Worm (Caenorhabditis elegans) whole organism, early embryonic: Measurements from ENCODE around the gene srt-5.

Source experiments
- B0310.2 ChIP-seq: sonication (generic microtip); optimal IDR thresholded peaks from 2 replicates; lab custom pipeline; 2016; ENCODE audit warnings: mild to moderate bottlenecking, missing genetic modification characterization, missing compliant biosample characterization
- F13C5.2 ChIP-seq: sonication (generic microtip); optimal IDR thresholded peaks from 2 replicates; lab custom pipeline; 2017; ENCODE audit warnings: mild to moderate bottlenecking, missing genetic modification characterization, inconsistent platforms, missing compliant biosample characterization
- aly-1 ChIP-seq: sonication (generic microtip); optimal IDR thresholded peaks from 2 replicates; lab custom pipeline; 2016; ENCODE audit warnings: missing genetic modification characterization, missing compliant biosample characterization
- ama-1 ChIP-seq: fragments of 150-350 bp; optimal IDR thresholded peaks from 2 replicates; lab custom pipeline; 2014
- ceh-13 ChIP-seq: fragments of 200-800 bp; sonication (Bioruptor generic); optimal IDR thresholded peaks from 2 replicates; lab custom pipeline; 2018; ENCODE audit warnings: mild to moderate bottlenecking, missing genetic modification characterization, missing compliant biosample characterization
- ceh-36 ChIP-seq: sonication (generic microtip); optimal IDR thresholded peaks from 2 replicates; lab custom pipeline; 2016; ENCODE audit warnings: missing genetic modification characterization, inconsistent platforms, missing compliant biosample characterization
- ets-7 ChIP-seq: sonication (generic microtip); optimal IDR thresholded peaks from 2 replicates; lab custom pipeline; 2016; ENCODE audit warnings: missing genotype, missing genetic modification characterization, missing compliant biosample characterization
- flt-1 ChIP-seq: fragments of 200-800 bp; sonication (Bioruptor generic); IDR thresholded peaks from 2 replicates; pipeline ENCODE4 v1.3.6; 2022; ENCODE audit warnings: missing genetic modification characterization, missing compliant biosample characterization
- hmbx-1 ChIP-seq: sonication (generic microtip); optimal IDR thresholded peaks from 2 replicates; lab custom pipeline; 2016; ENCODE audit warnings: mild to moderate bottlenecking, missing genetic modification characterization, missing compliant biosample characterization
- hmg-4 ChIP-seq: fragments of 200-800 bp; sonication (Bioruptor generic); optimal IDR thresholded peaks from 2 replicates; lab custom pipeline; 2018; ENCODE audit warnings: mild to moderate bottlenecking, missing genetic modification characterization, missing compliant biosample characterization
- hnd-1 ChIP-seq: sonication (generic microtip); optimal IDR thresholded peaks from 2 replicates; lab custom pipeline; 2016; ENCODE audit warnings: missing genetic modification characterization, missing compliant biosample characterization
- pes-1 ChIP-seq: fragments of 200-800 bp; sonication (Bioruptor generic); IDR thresholded peaks from 2 replicates; pipeline ENCODE4 v1.3.6; 2022; ENCODE audit warnings: missing genetic modification reagents, missing genetic modification characterization, missing compliant biosample characterization
- scrt-1 ChIP-seq: fragments of 200-800 bp; sonication (Bioruptor generic); IDR thresholded peaks from 2 replicates; pipeline ENCODE4 v1.3.6; 2022; ENCODE audit warnings: missing genetic modification characterization, missing compliant biosample characterization
- sea-1 ChIP-seq: fragments of 200-800 bp; sonication (Bioruptor generic); conservative IDR thresholded peaks from 2 replicates; pipeline ENCODE4 v1.3.6; 2022; ENCODE audit warnings: missing genetic modification characterization, missing compliant biosample characterization
- tbx-11 ChIP-seq: fragments of 200-800 bp; sonication (Bioruptor generic); IDR thresholded peaks from 2 replicates; pipeline ENCODE4 v1.3.6; 2022; ENCODE audit warnings: missing genetic modification characterization, missing compliant biosample characterization
- tbx-37 ChIP-seq: fragments of 200-800 bp; sonication (Bioruptor generic); conservative IDR thresholded peaks from 2 replicates; pipeline ENCODE4 v1.3.6; 2022; ENCODE audit warnings: missing genetic modification reagents, missing genetic modification characterization, missing compliant biosample characterization
- tra-4 ChIP-seq: sonication (generic microtip); optimal IDR thresholded peaks from 2 replicates; lab custom pipeline; 2017; ENCODE audit warnings: missing genetic modification characterization, missing compliant biosample characterization

Gene srt-5

DNA sequence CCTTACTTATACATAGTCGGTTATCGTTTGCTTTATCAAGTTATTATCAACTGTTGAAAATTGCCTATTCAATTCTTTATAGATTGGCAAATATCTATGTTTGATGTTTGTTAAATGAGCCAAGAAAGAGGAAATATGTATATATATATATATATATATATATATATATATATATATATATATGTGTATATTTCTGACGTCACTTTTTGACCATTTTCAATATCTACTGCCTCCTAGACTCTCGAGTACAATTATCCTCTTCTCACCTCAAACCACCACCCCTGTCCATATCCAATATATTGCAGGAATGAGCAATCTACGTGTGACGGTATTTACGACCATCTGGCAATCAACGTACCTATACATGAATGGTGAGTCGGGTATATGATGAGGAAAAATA, 35.9 kb downstream of the srt-5 start, which contains the start of gene F59D6.1:
Gene F59D6.1, plus strand, starts transcription at position 301 of the 400 bp plus-strand sequence.
- TF ChIP-seq sea-1 (GFP tag; lab: Robert Waterston, UW) (no peak), ama-1 (lab: Kevin White, UChicago) (no peak), tbx-11 (GFP tag; lab: Robert Waterston, UW) (no peak), ceh-13 (no peak), hmbx-1 (no peak), pes-1 (GFP tag; lab: Robert Waterston, UW) (no peak), B0310.2 (tag; lab: Kevin White, UChicago) (no peak), scrt-1 (GFP tag; lab: Robert Waterston, UW) (no peak), F13C5.2 (tag; lab: Kevin White, UChicago) (no peak), flt-1 (GFP tag; lab: Robert Waterston, UW) (no peak), hmg-4 (no peak), ets-7 (tag; lab: Kevin White, UChicago) (no peak), tra-4 (tag; lab: Kevin White, UChicago) (no peak), aly-1 (no peak), ceh-36 (tag; lab: Kevin White, UChicago) (no peak), tbx-37 (GFP tag; lab: Robert Waterston, UW) (no peak), hnd-1 (tag; lab: Kevin White, UChicago) (no peak)

ce11 chrV:3040930-3041329, 39.8 kb downstream of the srt-5 start:
- TF ChIP-seq pes-1 (GFP tag; lab: Robert Waterston, UW), result no peak
- no peak for TF ChIP-seq scrt-1 (GFP tag; lab: Robert Waterston, UW)
- no peak for TF ChIP-seq tra-4 (tag; lab: Kevin White, UChicago)
- TF ChIP-seq B0310.2 (tag; lab: Kevin White, UChicago), result no peak
- TF ChIP-seq ceh-13, result no peak
- TF ChIP-seq flt-1 (GFP tag; lab: Robert Waterston, UW), result no peak
- TF ChIP-seq tbx-11 (GFP tag; lab: Robert Waterston, UW), result no peak
- TF ChIP-seq ceh-36 (tag; lab: Kevin White, UChicago), result no peak
- TF ChIP-seq hmg-4, result no peak
- no peak for TF ChIP-seq hmbx-1
- TF ChIP-seq sea-1 (GFP tag; lab: Robert Waterston, UW), result no peak

DNA sequence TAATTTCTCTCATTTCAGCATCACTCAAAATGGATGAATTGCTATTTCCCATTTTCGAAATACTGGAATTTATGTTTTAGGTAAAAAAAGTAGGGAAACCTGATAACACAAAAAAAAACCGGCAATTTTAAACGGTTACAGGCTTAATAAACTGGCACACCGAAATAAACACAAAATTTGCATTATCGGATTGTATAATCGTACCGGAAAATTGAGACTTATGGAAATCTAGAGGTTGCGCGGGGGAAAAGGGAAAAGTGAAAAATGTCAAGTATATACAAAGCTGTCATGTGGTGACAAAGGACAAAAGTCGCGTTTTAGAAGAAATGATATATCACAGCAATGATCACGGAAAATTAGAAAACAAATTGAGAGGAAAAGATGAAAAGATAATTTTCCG, 41.4 kb downstream of the srt-5 start, which contains the start of gene chpf-2:
Gene chpf-2, minus strand, starts transcription at position 101 of the 400 bp plus-strand sequence.
- TF ChIP-seq ets-7 (tag; lab: Kevin White, UChicago) (no peak), aly-1 (no peak), flt-1 (GFP tag; lab: Robert Waterston, UW) (no peak), tbx-37 (GFP tag; lab: Robert Waterston, UW) (no peak), ama-1 (lab: Kevin White, UChicago) (no peak), ceh-13 (no peak), hmg-4 (no peak), hmbx-1 (no peak), ceh-36 (tag; lab: Kevin White, UChicago) (no peak), sea-1 (GFP tag; lab: Robert Waterston, UW) (no peak), tbx-11 (GFP tag; lab: Robert Waterston, UW) (no peak), tra-4 (tag; lab: Kevin White, UChicago) (no peak), pes-1 (GFP tag; lab: Robert Waterston, UW) (no peak), hnd-1 (tag; lab: Kevin White, UChicago) (no peak), F13C5.2 (tag; lab: Kevin White, UChicago) (no peak), scrt-1 (GFP tag; lab: Robert Waterston, UW) (no peak), B0310.2 (tag; lab: Kevin White, UChicago) (no peak)

DNA sequence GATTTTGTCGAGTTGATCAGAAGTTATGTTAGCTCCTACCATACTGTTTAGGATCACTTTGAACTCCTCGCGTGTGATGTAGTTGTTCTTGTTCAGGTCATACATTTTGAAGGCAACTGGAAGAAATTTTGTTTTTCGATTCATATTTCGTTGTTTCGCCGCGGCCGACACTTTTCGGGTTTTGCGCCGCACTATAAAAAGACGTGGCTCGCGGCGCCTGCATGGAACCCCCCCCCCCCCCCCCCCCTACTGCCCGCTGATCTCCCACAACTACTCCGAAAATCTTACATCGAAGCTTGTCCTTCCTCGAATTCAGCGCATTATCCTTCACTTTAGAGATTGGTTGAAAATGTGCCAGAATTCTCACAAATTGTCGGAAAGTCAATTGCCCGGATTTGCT, 42.6 kb downstream of the srt-5 start:
- TF ChIP-seq hmbx-1 (no peak), tbx-11 (GFP tag; lab: Robert Waterston, UW) (no peak), F13C5.2 (tag; lab: Kevin White, UChicago) (no peak), hnd-1 (tag; lab: Kevin White, UChicago) (no peak), tbx-37 (GFP tag; lab: Robert Waterston, UW) (no peak), flt-1 (GFP tag; lab: Robert Waterston, UW) (no peak), scrt-1 (GFP tag; lab: Robert Waterston, UW) (no peak), B0310.2 (tag; lab: Kevin White, UChicago) (no peak), ceh-36 (tag; lab: Kevin White, UChicago) (no peak), tra-4 (tag; lab: Kevin White, UChicago) (no peak), ceh-13 (no peak), hmg-4 (no peak), sea-1 (GFP tag; lab: Robert Waterston, UW) (no peak), aly-1 (no peak), ets-7 (tag; lab: Kevin White, UChicago) (no peak), ama-1 (lab: Kevin White, UChicago) (no peak), pes-1 (GFP tag; lab: Robert Waterston, UW) (no peak)

DNA sequence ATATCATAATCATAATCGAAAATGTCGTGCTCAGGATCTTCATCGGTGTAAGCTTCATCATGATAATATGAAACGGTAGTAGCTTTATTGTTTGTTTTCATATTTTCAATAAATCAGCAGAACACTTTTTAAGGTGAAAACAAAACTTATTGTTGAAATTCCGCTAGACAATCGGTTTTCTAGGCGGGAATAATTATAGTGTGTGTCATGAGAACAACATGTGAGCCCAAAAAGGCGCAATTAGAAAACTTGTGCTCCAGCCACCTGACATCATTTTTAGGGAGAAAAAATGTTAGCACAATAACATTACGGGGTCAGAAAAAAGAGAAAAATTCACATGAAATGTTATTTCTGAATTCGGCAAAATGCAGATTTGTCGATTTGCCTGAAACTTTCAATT, 46.5 kb downstream of the srt-5 start, which contains the start of gene srw-8:
Gene srw-8, minus strand, starts transcription at position 101 of the 400 bp plus-strand sequence.
- TF ChIP-seq pes-1 (GFP tag; lab: Robert Waterston, UW) (no peak), sea-1 (GFP tag; lab: Robert Waterston, UW) (no peak), ceh-36 (tag; lab: Kevin White, UChicago) (no peak), tbx-37 (GFP tag; lab: Robert Waterston, UW) (no peak), hmg-4 (no peak), ets-7 (tag; lab: Kevin White, UChicago) (no peak), F13C5.2 (tag; lab: Kevin White, UChicago) (no peak), tra-4 (tag; lab: Kevin White, UChicago) (no peak), B0310.2 (tag; lab: Kevin White, UChicago) (no peak)

DNA sequence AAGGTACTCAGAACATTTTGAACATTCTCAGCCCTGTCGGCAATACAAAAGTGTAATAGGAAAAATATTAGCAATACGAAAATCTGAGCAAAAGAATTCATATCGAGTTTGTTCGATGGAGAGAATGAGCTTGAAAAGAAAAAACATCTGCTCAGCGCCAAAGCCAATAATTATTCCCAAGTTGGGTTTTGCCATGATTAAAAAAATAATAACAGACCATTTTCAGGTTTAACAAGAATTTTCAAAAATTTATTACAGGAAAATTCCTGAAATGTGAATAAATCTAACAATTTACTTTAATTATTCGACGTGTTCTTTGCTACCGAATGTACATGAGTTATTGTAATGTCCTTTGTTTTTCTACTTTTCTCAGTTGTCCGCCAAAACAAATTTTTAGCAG, 48.3 kb downstream of the srt-5 start, which contains the start of gene irld-38:
Gene irld-38, minus strand, starts transcription at position 101 of the 400 bp plus-strand sequence.
- TF ChIP-seq ets-7 (tag; lab: Kevin White, UChicago) (no peak), ceh-13 (no peak), B0310.2 (tag; lab: Kevin White, UChicago) (no peak), ceh-36 (tag; lab: Kevin White, UChicago) (no peak), hmbx-1 (no peak), hmg-4 (no peak), aly-1 (no peak)
